Worm (Caenorhabditis elegans) whole organism, late embryonic: ENCODE data around the gene F43C11.12.

Experiments
- T23F11.4 ChIP-seq: fragments of 200-800 bp; sonication (Bioruptor generic); optimal IDR thresholded peaks from 2 replicates; lab custom pipeline; 2018; ENCODE audit warnings: mild to moderate bottlenecking, missing genetic modification characterization, missing compliant biosample characterization
- ama-1 ChIP-seq: fragments of 150-350 bp; optimal IDR thresholded peaks from 2 replicates; lab custom pipeline; 2014
- lin-11 ChIP-seq: fragments of 200-800 bp; sonication (Bioruptor generic); optimal IDR thresholded peaks from 2 replicates; lab custom pipeline; 2018; ENCODE audit warnings: mild to moderate bottlenecking, missing genetic modification characterization, missing compliant biosample characterization
- nhr-11 ChIP-seq: fragments of 150-350 bp; optimal IDR thresholded peaks from 2 replicates; lab custom pipeline; 2014; ENCODE audit warnings: missing biosample characterization, missing genetic modification characterization
- sdc-2 ChIP-seq: sonication (generic microtip); optimal IDR thresholded peaks from 2 replicates; lab custom pipeline; 2016; ENCODE audit warnings: missing genotype, missing genetic modification characterization, missing compliant biosample characterization
- tbx-2 ChIP-seq: sonication (generic microtip); optimal IDR thresholded peaks from 2 replicates; lab custom pipeline; 2016; ENCODE audit warnings: missing genetic modification characterization, missing compliant biosample characterization

- TF ChIP-seq T23F11.4 (GFP tag; lab: Kevin White, UChicago) (no peak), sdc-2 (tag; lab: Kevin White, UChicago) (no peak), nhr-11 (tag; lab: Kevin White, UChicago) (no peak), tbx-2 (tag; lab: Kevin White, UChicago) (no peak), ama-1 (lab: Kevin White, UChicago) (no peak), lin-11 (tag; lab: Kevin White, UChicago) (no peak)
Measured at ce11 chrII:2383334-2383733, 16.8 kb upstream of the F43C11.12 start, which contains the start of gene F16G10.8.
